Worm (Caenorhabditis elegans): ENCODE measurements around the gene T21E8.4.

The T21E8.4 gene

ce11 chrX:10888201-10888600, 7.6 kb downstream of the T21E8.4 start, which contains the start of gene F47B10.6:
Gene F47B10.6, plus strand, starts transcription at chrX:10888501.
- no peak for TF ChIP-seq ceh-19 (GFP tag; optimal IDR thresholded peaks at IDR 0.05)
- no peak for TF ChIP-seq mec-3 (tag; optimal IDR thresholded peaks at IDR 0.05; ENCODE audit: borderline replicate concordance)
- TF ChIP-seq K09A11.1 (tag; optimal IDR thresholded peaks at IDR 0.05; ENCODE audit: insufficient read depth): no peak
- TF ChIP-seq ets-4 (tag; optimal IDR thresholded peaks at IDR 0.05): no peak
- TF ChIP-seq C38D4.7 (GFP tag; optimal IDR thresholded peaks at IDR 0.05): no peak
- no peak for TF ChIP-seq syd-9 (tag; optimal IDR thresholded peaks at IDR 0.05)
- TF ChIP-seq pag-3 (tag; optimal IDR thresholded peaks at IDR 0.05; ENCODE audit: borderline replicate concordance): no peak
- TF ChIP-seq ceh-48 (tag; optimal IDR thresholded peaks at IDR 0.05): no peak
- no peak for TF ChIP-seq Y22D7AL.16 (tag; optimal IDR thresholded peaks at IDR 0.05)
- no peak for TF ChIP-seq ceh-24 (tag; optimal IDR thresholded peaks at IDR 0.05)
- no peak for TF ChIP-seq rnt-1 (tag; optimal IDR thresholded peaks at IDR 0.05)

ce11 chrX:10890456-10890855, 9.8 kb downstream of the T21E8.4 start, which contains the start of gene F47B10.5:
Gene F47B10.5, minus strand, starts transcription at chrX:10890556.
- no peak for TF ChIP-seq ceh-24 (tag; optimal IDR thresholded peaks at IDR 0.05)

- TF ChIP-seq nfya-1 (tag; optimal IDR thresholded peaks at IDR 0.05) (no peak), unc-86 (tag; optimal IDR thresholded peaks at IDR 0.05) (no peak), unc-42 (tag; optimal IDR thresholded peaks at IDR 0.05) (no peak), unc-3 (GFP tag; conservative IDR thresholded peaks at IDR 0.05) (no peak), unc-3 (tag; optimal IDR thresholded peaks at IDR 0.05) (no peak), nhr-232 (tag; optimal IDR thresholded peaks at IDR 0.05) (no peak), che-1 (tag; optimal IDR thresholded peaks at IDR 0.05) (no peak), ceh-45 (GFP tag; IDR thresholded peaks at IDR 0.05) (no peak), ceh-30 (tag; optimal IDR thresholded peaks at IDR 0.05) (no peak)
Measured at ce11 chrX:10890965-10891364, 10.4 kb downstream of the T21E8.4 start, which contains the start of gene F47B10.4. Gene F47B10.4, plus strand, starts transcription at chrX:10891265.

- TF ChIP-seq hlh-6 (tag; optimal IDR thresholded peaks at IDR 0.05): no peak
Measured at ce11 chrX:10891890-10892289, 11.3 kb downstream of the T21E8.4 start, which contains the start of gene F47B10.3. Gene F47B10.3, plus strand, starts transcription at chrX:10892190.

- TF ChIP-seq ceh-14 (tag; optimal IDR thresholded peaks at IDR 0.05): no peak
- no peak for TF ChIP-seq hlh-30 (tag; optimal IDR thresholded peaks at IDR 0.05; ENCODE audit: insufficient read depth)
- TF ChIP-seq ceh-48 (tag; optimal IDR thresholded peaks at IDR 0.05): no peak
- TF ChIP-seq fax-1 (tag; optimal IDR thresholded peaks at IDR 0.05): no peak
- no peak for TF ChIP-seq sdc-2 (tag; optimal IDR thresholded peaks at IDR 0.05)
Measured at ce11 chrX:10896498-10896897, 15.9 kb downstream of the T21E8.4 start, which contains the start of gene haly-1. Gene haly-1, minus strand, starts transcription at chrX:10896598.

ce11 chrX:10900079-10900724, 19.6 kb downstream of the T21E8.4 start, which contains the start of gene suca-1:
Gene suca-1, minus strand, starts transcription at chrX:10900114.
- TF ChIP-seq hlh-6 (tag; optimal IDR thresholded peaks at IDR 0.05) (peak; percentile 36), tbx-2 (tag; optimal IDR thresholded peaks at IDR 0.05) (peak; percentile 71), npax-4 (tag; optimal IDR thresholded peaks at IDR 0.05) (no peak), pha-4 (tag; optimal IDR thresholded peaks at IDR 0.05) (no peak), unc-86 (tag; optimal IDR thresholded peaks at IDR 0.05) (no peak), sox-4 (tag; optimal IDR thresholded peaks at IDR 0.05) (no peak), ceh-2 (tag; optimal IDR thresholded peaks at IDR 0.05) (peak; percentile 33), eyg-1 (tag; optimal IDR thresholded peaks at IDR 0.05) (no peak), elt-2 (tag; optimal IDR thresholded peaks at IDR 0.05) (peak; percentile 41), gmeb-2 (tag; optimal IDR thresholded peaks at IDR 0.05) (peak; percentile 14), sox-2 (GFP tag; IDR thresholded peaks at IDR 0.05) (no peak), sdc-2 (tag; optimal IDR thresholded peaks at IDR 0.05) (peak; percentile 51), hlh-15 (tag; optimal IDR thresholded peaks at IDR 0.05) (no peak), mec-3 (tag; optimal IDR thresholded peaks at IDR 0.05; ENCODE audit: borderline replicate concordance) (no peak), nhr-11 (tag; optimal IDR thresholded peaks at IDR 0.05) (no peak), ceh-30 (tag; optimal IDR thresholded peaks at IDR 0.05) (peak; percentile 58), ceh-19 (GFP tag; optimal IDR thresholded peaks at IDR 0.05) (peak; percentile 1), hlh-30 (tag; optimal IDR thresholded peaks at IDR 0.05; ENCODE audit: insufficient read depth) (peak; percentile 2), ahr-1 (tag; optimal IDR thresholded peaks at IDR 0.05) (no peak), ztf-16 (tag; optimal IDR thresholded peaks at IDR 0.05) (no peak), pax-1 (tag; optimal IDR thresholded peaks at IDR 0.05) (no peak), fkh-10 (GFP tag; optimal IDR thresholded peaks at IDR 0.05) (no peak), fkh-6 (tag; optimal IDR thresholded peaks at IDR 0.05) (no peak), dmd-4 (tag; optimal IDR thresholded peaks at IDR 0.05; ENCODE audit: borderline replicate concordance) (no peak)

Measured in whole organism, late embryonic.